Worm (Caenorhabditis elegans): ENCODE measurements around the gene lron-14.

lron-14 gene

DNA sequence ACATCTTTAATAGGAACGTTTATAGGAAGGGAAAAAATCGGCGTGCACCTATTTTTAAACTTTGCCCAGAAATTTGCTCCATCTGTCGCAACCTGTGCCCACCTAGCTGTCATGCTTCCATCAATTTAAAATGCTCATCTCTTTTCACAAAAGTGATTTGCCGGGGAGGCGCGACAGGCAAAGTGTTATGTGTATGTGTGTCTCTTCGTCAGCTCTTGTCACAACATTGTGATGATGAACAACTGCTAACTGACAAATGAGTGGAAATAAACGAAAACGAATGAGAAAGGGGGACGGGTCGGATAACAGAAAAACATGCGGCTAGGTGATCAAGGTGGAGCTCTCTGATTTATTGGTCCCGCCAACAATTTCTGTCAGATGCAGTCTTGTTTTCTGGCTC is 28.2 kb downstream of the lron-14 start:
- TF ChIP-seq ztf-29 (GFP tag; IDR thresholded peaks at IDR 0.05) (no peak), T22C8.4 (GFP tag; IDR thresholded peaks at IDR 0.05) (no peak), med-1 (GFP tag; optimal IDR thresholded peaks at IDR 0.05; ENCODE audit: insufficient read depth) (no peak), ztf-23 (GFP tag; IDR thresholded peaks at IDR 0.05) (no peak), ref-1 (GFP tag; conservative IDR thresholded peaks at IDR 0.05) (no peak), tab-1 (GFP tag; IDR thresholded peaks at IDR 0.05) (no peak), flt-1 (GFP tag; IDR thresholded peaks at IDR 0.05) (no peak), cog-1 (tag; optimal IDR thresholded peaks at IDR 0.05) (no peak), klf-2 (GFP tag; conservative IDR thresholded peaks at IDR 0.05) (no peak)

DNA sequence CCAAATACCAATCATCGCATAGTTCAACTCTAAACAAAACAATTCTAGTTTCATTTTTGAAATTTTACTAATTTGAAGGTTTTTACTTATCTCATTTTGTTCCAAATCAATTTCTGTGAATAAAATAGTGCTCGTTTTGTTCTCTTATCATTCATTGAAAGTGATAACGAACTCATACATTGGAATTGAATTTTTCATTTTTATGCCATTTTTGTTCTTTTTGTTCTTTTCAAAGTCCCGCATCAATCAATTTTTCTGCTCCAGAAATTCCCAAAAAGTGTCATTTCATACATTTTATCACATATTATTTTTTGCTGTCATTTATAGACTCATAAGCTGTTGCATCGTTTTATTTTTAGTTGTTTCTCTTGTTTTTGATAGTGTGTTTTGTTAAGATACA is 28.9 kb downstream of the lron-14 start:
- TF ChIP-seq cog-1 (tag; optimal IDR thresholded peaks at IDR 0.05) (no peak), T22C8.4 (GFP tag; IDR thresholded peaks at IDR 0.05) (no peak), ref-1 (GFP tag; conservative IDR thresholded peaks at IDR 0.05) (no peak), flt-1 (GFP tag; IDR thresholded peaks at IDR 0.05) (no peak), tab-1 (GFP tag; IDR thresholded peaks at IDR 0.05) (no peak), klf-2 (GFP tag; conservative IDR thresholded peaks at IDR 0.05) (no peak), med-1 (GFP tag; optimal IDR thresholded peaks at IDR 0.05; ENCODE audit: insufficient read depth) (no peak), ztf-23 (GFP tag; IDR thresholded peaks at IDR 0.05) (no peak), ztf-29 (GFP tag; IDR thresholded peaks at IDR 0.05) (no peak)

DNA sequence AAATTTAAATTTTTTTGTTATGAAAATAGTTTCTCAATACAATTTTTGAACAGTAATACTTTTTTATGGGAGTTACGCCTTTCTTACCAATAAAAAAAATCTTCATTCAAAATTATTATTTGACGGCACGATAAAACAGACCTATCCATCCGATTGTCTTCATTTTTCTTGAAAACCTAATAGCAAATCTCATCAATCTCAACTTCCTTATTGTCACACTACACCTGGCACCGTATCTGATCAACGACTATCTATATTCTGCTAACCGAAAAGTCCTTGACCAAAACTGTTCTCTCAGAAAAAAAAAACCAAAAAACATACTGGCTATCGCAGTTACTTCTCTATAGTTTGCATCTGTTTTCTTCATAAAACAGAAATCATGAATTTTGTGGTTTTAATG is 30.3 kb downstream of the lron-14 start:
- TF ChIP-seq ztf-29 (GFP tag; IDR thresholded peaks at IDR 0.05) = no peak
- TF ChIP-seq flt-1 (GFP tag; IDR thresholded peaks at IDR 0.05) = no peak
- no peak for TF ChIP-seq med-1 (GFP tag; optimal IDR thresholded peaks at IDR 0.05; ENCODE audit: insufficient read depth)
- no peak for TF ChIP-seq T22C8.4 (GFP tag; IDR thresholded peaks at IDR 0.05)
- TF ChIP-seq tab-1 (GFP tag; IDR thresholded peaks at IDR 0.05) = no peak
- TF ChIP-seq cog-1 (tag; optimal IDR thresholded peaks at IDR 0.05) = no peak
- TF ChIP-seq ztf-23 (GFP tag; IDR thresholded peaks at IDR 0.05) = no peak
- TF ChIP-seq ref-1 (GFP tag; conservative IDR thresholded peaks at IDR 0.05) = no peak
- no peak for TF ChIP-seq klf-2 (GFP tag; conservative IDR thresholded peaks at IDR 0.05)

DNA sequence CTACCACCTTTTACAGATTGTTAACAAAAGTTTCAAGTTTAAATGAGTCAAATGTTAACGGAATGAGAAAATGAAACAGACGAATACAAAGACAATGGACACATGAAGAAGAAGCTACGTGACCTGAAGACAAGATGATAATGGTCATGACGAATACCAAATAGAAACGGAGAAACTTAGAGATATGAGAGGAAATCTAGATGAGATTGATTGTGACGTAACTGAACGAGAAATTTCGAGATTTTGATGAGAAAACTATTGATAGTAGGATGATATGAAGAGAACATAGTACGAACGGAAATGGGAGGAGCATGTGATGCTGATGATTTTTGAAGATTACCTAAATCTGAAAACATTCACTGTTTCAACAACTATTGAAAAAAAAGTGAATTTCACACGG is 31.3 kb downstream of the lron-14 start:
- TF ChIP-seq ztf-29 (GFP tag; IDR thresholded peaks at IDR 0.05) (no peak), T22C8.4 (GFP tag; IDR thresholded peaks at IDR 0.05) (no peak), tab-1 (GFP tag; IDR thresholded peaks at IDR 0.05) (no peak), ref-1 (GFP tag; conservative IDR thresholded peaks at IDR 0.05) (no peak), ztf-23 (GFP tag; IDR thresholded peaks at IDR 0.05) (no peak), med-1 (GFP tag; optimal IDR thresholded peaks at IDR 0.05; ENCODE audit: insufficient read depth) (no peak), flt-1 (GFP tag; IDR thresholded peaks at IDR 0.05) (no peak), klf-2 (GFP tag; conservative IDR thresholded peaks at IDR 0.05) (no peak), cog-1 (tag; optimal IDR thresholded peaks at IDR 0.05) (no peak)

DNA sequence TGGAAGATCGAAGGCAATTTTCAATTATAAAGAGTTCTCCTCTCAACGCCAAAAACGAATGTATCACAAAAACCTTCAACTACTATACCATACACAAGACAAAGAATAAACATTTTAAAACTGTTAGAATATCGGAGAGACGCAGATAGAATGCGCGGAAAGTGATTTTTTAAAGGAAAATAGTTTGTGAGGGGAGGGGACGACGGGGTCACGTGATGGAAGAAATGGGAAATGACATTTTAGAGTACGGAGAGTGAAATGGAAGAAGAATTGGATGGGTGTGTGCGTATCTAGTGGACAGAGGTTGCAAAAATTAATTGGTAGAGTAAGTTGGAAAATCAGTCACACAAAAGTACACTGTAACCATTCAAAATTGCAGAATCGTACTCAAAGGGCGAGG is 32.1 kb downstream of the lron-14 start:
- TF ChIP-seq ztf-29 (GFP tag; IDR thresholded peaks at IDR 0.05) = no peak
- TF ChIP-seq flt-1 (GFP tag; IDR thresholded peaks at IDR 0.05) = no peak
- no peak for TF ChIP-seq cog-1 (tag; optimal IDR thresholded peaks at IDR 0.05)
- no peak for TF ChIP-seq T22C8.4 (GFP tag; IDR thresholded peaks at IDR 0.05)
- TF ChIP-seq klf-2 (GFP tag; conservative IDR thresholded peaks at IDR 0.05) = no peak
- TF ChIP-seq ref-1 (GFP tag; conservative IDR thresholded peaks at IDR 0.05) = no peak
- no peak for TF ChIP-seq tab-1 (GFP tag; IDR thresholded peaks at IDR 0.05)
- no peak for TF ChIP-seq ztf-23 (GFP tag; IDR thresholded peaks at IDR 0.05)
- TF ChIP-seq med-1 (GFP tag; optimal IDR thresholded peaks at IDR 0.05; ENCODE audit: insufficient read depth) = no peak

- TF ChIP-seq ref-1 (GFP tag; conservative IDR thresholded peaks at IDR 0.05) (no peak), klf-2 (GFP tag; conservative IDR thresholded peaks at IDR 0.05) (no peak), cog-1 (tag; optimal IDR thresholded peaks at IDR 0.05) (no peak), tab-1 (GFP tag; IDR thresholded peaks at IDR 0.05) (no peak), flt-1 (GFP tag; IDR thresholded peaks at IDR 0.05) (no peak)
Measured at ce11 chrIV:9533071-9533470, 33.3 kb downstream of the lron-14 start, which contains the start of gene F56H11.2. Gene F56H11.2, minus strand, starts transcription at chrIV:9533171.

DNA sequence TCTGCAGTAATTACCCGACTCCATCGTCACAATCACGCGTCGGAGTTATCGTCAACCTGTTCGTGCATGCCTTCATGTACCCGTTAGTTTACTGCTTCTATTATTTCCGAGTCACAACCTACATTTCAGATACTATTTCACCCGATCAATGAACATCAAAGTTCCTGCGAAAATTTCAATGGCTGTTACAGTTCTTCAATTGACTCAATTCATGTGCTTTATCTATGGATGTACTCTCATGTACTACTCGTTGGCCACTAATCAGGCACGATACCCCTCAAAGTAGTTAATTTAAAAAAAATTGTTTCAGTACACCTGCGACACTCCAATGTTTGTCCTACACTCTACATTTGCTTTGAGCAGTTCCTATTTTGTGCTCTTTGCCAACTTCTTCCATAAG is 35.6 kb downstream of the lron-14 start:
- TF ChIP-seq T22C8.4 (GFP tag; IDR thresholded peaks at IDR 0.05) (no peak), flt-1 (GFP tag; IDR thresholded peaks at IDR 0.05) (no peak)

DNA sequence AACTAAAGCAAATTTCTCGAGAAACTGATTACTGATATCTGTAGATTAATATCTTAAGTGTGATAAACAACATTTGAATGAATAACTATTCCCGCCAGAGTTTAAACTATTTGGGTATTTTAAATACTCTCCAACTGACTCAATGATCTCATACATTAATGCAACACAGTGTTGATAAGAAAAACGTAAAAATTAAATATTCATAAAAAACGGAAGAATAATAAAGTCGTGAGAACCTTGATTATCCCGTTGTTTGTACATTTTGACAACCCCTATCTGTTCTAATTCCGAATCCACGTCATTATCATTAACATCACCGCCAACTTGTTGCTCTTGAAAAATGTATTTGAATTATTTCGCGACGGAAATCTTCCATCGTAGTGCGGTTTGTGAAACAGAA is 36.8 kb downstream of the lron-14 start, which contains the start of gene elo-7:
Gene elo-7, plus strand, starts transcription at position 301 of the 400 bp plus-strand sequence.
- TF ChIP-seq T22C8.4 (GFP tag; IDR thresholded peaks at IDR 0.05) = no peak
- TF ChIP-seq ztf-29 (GFP tag; IDR thresholded peaks at IDR 0.05) = no peak
- no peak for TF ChIP-seq klf-2 (GFP tag; conservative IDR thresholded peaks at IDR 0.05)
- no peak for TF ChIP-seq ref-1 (GFP tag; conservative IDR thresholded peaks at IDR 0.05)
- no peak for TF ChIP-seq flt-1 (GFP tag; IDR thresholded peaks at IDR 0.05)
- no peak for TF ChIP-seq med-1 (GFP tag; optimal IDR thresholded peaks at IDR 0.05; ENCODE audit: insufficient read depth)
- no peak for TF ChIP-seq tab-1 (GFP tag; IDR thresholded peaks at IDR 0.05)
- TF ChIP-seq cog-1 (tag; optimal IDR thresholded peaks at IDR 0.05) = no peak
- TF ChIP-seq ztf-23 (GFP tag; IDR thresholded peaks at IDR 0.05) = no peak

- TF ChIP-seq ztf-23 (GFP tag; IDR thresholded peaks at IDR 0.05) (no peak), ztf-29 (GFP tag; IDR thresholded peaks at IDR 0.05) (no peak), med-1 (GFP tag; optimal IDR thresholded peaks at IDR 0.05; ENCODE audit: insufficient read depth) (no peak), ref-1 (GFP tag; conservative IDR thresholded peaks at IDR 0.05) (no peak), flt-1 (GFP tag; IDR thresholded peaks at IDR 0.05) (no peak), cog-1 (tag; optimal IDR thresholded peaks at IDR 0.05) (no peak), T22C8.4 (GFP tag; IDR thresholded peaks at IDR 0.05) (no peak), klf-2 (GFP tag; conservative IDR thresholded peaks at IDR 0.05) (no peak), tab-1 (GFP tag; IDR thresholded peaks at IDR 0.05) (no peak)
Measured at ce11 chrIV:9527002-9527401, 39.4 kb downstream of the lron-14 start.

DNA sequence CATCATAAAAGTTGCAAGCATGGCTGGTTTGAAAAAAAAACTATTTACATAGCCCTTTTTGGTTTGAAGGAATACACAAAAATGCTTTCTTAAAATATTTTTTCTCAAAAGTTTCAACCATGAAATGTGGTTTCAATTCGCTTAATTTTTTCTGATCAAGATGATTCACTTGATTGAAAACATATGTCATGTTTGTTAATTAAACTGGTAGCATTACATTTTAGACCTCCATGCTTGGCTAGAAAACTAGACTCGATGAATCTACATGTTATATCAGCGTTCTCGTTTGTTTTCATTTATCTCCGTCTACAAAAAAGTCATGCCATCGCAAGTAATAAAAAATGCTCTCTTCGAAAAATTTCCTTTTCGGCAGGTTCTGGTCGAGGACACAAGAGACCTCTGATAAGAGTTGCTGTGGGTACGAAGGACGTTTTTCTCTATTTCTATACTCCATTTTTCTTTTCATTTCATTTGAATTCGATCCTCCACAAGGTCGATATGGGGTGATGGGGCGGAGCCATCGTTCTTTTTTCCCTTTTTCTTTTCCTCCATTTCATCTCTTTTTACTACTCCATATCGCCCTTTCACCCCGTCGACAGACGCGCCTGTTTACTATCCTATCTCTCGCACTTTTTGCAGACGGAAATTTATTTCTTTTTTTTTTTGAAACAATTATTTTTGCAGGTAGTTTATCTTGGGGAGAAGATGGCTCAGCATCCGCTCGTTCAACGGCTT is 40.6 kb downstream of the lron-14 start, which contains the start of gene elo-1:
Gene elo-1, plus strand, starts transcription at position 685 of the 735 bp plus-strand sequence.
- TF ChIP-seq ref-1 (GFP tag; conservative IDR thresholded peaks at IDR 0.05) (no peak), flt-1 (GFP tag; IDR thresholded peaks at IDR 0.05) (no peak), klf-2 (GFP tag; conservative IDR thresholded peaks at IDR 0.05) (no peak), ztf-23 (GFP tag; IDR thresholded peaks at IDR 0.05) (no peak), T22C8.4 (GFP tag; IDR thresholded peaks at IDR 0.05) (no peak), ztf-29 (GFP tag; IDR thresholded peaks at IDR 0.05) (no peak), med-1 (GFP tag; optimal IDR thresholded peaks at IDR 0.05; ENCODE audit: insufficient read depth) (no peak), tab-1 (GFP tag; IDR thresholded peaks at IDR 0.05) (no peak), cog-1 (tag; optimal IDR thresholded peaks at IDR 0.05) (no peak)

Data from whole organism, midembryonic.